Worm (Caenorhabditis elegans): ENCODE data around the gene tofu-6.
A peak's percentile ranks its signal among the peaks of the same experiment; 100 is the strongest.

The tofu-6 gene

DNA sequence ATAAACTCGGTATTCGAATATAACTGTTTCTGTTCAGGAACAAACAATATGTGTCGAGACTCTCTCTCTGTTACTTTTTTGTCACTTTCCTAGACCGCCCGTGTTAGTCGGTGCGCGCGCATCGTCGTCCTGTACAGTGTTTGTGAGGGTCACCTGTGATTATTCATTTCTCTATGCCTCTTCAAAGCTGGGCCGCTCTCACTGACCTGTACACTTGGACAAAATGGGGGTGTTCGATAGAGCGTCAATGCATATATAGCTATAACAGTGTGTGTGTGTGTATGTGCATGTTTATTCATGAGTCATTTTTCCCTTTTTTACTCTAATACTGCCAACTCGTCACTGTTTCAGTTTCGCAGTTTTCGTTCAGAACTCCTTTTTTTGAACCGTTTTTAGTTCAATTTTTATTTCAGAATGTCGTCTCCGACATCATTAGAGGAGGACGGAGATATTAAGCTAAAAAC is 41.4 kb upstream of the tofu-6 start, which contains the start of gene pkc-3 (continued):
- TF ChIP-seq mep-1 (tag; optimal IDR thresholded peaks at IDR 0.05) (peak; percentile 70), irx-1 (tag; optimal IDR thresholded peaks at IDR 0.05) (peak; percentile 29), lir-3 (tag; optimal IDR thresholded peaks at IDR 0.05; ENCODE audit: poor library complexity) (peak; percentile 12), snu-23 (GFP tag; optimal IDR thresholded peaks at IDR 0.05) (peak; percentile 80), zip-4 (GFP tag; optimal IDR thresholded peaks at IDR 0.05) (peak; percentile 18), fkh-4 (tag; optimal IDR thresholded peaks at IDR 0.05; ENCODE audit: borderline replicate concordance) (no peak), ceh-82 (tag; optimal IDR thresholded peaks at IDR 0.05) (peak in 1 of 3 experiments; percentile 17), xbp-1 (tag; optimal IDR thresholded peaks at IDR 0.05) (peak; percentile 30), ets-5 (GFP tag; IDR thresholded peaks at IDR 0.05) (no peak), elt-3 (tag; optimal IDR thresholded peaks at IDR 0.05) (peak in 3 of 6 experiments; percentile 6 to 74 (median 66)), lin-15B (tag; optimal IDR thresholded peaks at IDR 0.05) (peak; percentile 17), elt-2 (tag; optimal IDR thresholded peaks at IDR 0.05) (peak; percentile 68), fkh-8 (tag; optimal IDR thresholded peaks at IDR 0.05) (no peak), lsy-2 (tag; optimal IDR thresholded peaks at IDR 0.05) (peak; percentile 56 to 58), Y116A8C.19 (tag; optimal IDR thresholded peaks at IDR 0.05; ENCODE audit: borderline replicate concordance) (no peak), efl-1 (optimal IDR thresholded peaks at IDR 0.05) (peak; percentile 53 to 54), efl-1 (GFP tag; optimal IDR thresholded peaks at IDR 0.05 in 1 of 2) (peak; percentile 21 to 95), ztf-4 (tag; optimal IDR thresholded peaks at IDR 0.05) (peak; percentile 78), nhr-77 (tag; optimal IDR thresholded peaks at IDR 0.05) (peak; percentile 79), skn-1 (tag; optimal IDR thresholded peaks at IDR 0.05) (peak; percentile 51), aly-2 (tag; optimal IDR thresholded peaks at IDR 0.05) (peak; percentile 11), blmp-1 (tag; optimal IDR thresholded peaks at IDR 0.05) (peak; percentile 84), nhr-47 (tag; optimal IDR thresholded peaks at IDR 0.05) (peak; percentile 37)

- TF ChIP-seq nhr-28 (tag; optimal IDR thresholded peaks at IDR 0.05) (no peak), efl-1 (optimal IDR thresholded peaks at IDR 0.05) (no peak), efl-1 (GFP tag; optimal IDR thresholded peaks at IDR 0.05 in 1 of 2) (peak in 1 of 2 experiments; percentile 61)
Observed at ce11 chrII:5384282-5384681, 36.8 kb upstream of the tofu-6 start.

DNA sequence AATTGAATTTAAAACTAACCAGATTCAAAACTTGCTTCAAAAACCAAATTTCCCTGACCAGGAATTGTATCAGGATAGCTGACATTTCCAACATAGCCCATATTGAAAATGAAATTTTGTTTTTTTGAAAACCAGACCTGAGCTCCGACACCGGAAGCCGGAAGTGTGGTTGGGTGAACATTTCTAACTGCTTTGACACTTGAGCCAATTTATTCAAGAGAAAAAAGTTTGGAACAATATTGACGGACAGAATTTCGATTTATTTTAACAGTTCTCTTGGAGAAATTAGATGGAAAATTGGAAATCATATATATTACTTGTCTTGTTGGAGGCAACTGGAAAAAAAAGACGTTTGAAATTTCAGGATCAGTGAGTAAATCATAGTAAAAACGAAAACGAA is 33.8 kb upstream of the tofu-6 start, which contains the start of gene ccpp-6:
ccpp-6 (minus strand) TSS at position 101 of the 400 bp plus-strand sequence.
- no peak for TF ChIP-seq snpc-4 (tag; optimal IDR thresholded peaks at IDR 0.05)
- no peak for TF ChIP-seq efl-1 (optimal IDR thresholded peaks at IDR 0.05)
- peak in 1 of 2 experiments; percentile 3 for TF ChIP-seq efl-1 (GFP tag; optimal IDR thresholded peaks at IDR 0.05 in 1 of 2)
- no peak for TF ChIP-seq jun-1 (tag; optimal IDR thresholded peaks at IDR 0.05)
- no peak for TF ChIP-seq unc-62 (GFP tag; optimal IDR thresholded peaks at IDR 0.05)
- TF ChIP-seq irx-1 (tag; optimal IDR thresholded peaks at IDR 0.05) = no peak
- no peak for TF ChIP-seq ceh-63 (GFP tag; optimal IDR thresholded peaks at IDR 0.05)
- no peak for TF ChIP-seq sup-37 (GFP tag; optimal IDR thresholded peaks at IDR 0.05)
- no peak for TF ChIP-seq alr-1 (tag; optimal IDR thresholded peaks at IDR 0.05; ENCODE audit: borderline replicate concordance)

- TF ChIP-seq nhr-90 (tag; optimal IDR thresholded peaks at IDR 0.05; ENCODE audit: poor library complexity) (no peak), lin-14 (GFP tag; optimal IDR thresholded peaks at IDR 0.05) (no peak), Y116A8C.19 (tag; optimal IDR thresholded peaks at IDR 0.05; ENCODE audit: borderline replicate concordance) (no peak), efl-1 (optimal IDR thresholded peaks at IDR 0.05) (no peak), efl-1 (GFP tag; optimal IDR thresholded peaks at IDR 0.05 in 1 of 2) (peak in 1 of 2 experiments; percentile 4), egl-27 (tag; optimal IDR thresholded peaks at IDR 0.05) (no peak), tlp-1 (tag; optimal IDR thresholded peaks at IDR 0.05) (no peak), ceh-63 (GFP tag; optimal IDR thresholded peaks at IDR 0.05) (peak; percentile 16), nhr-85 (tag) (peak; percentile 29)
Observed at ce11 chrII:5388786-5389421, 32.1 kb upstream of the tofu-6 start, which contains the start of gene rsp-4. TSS of gene rsp-4 (minus strand) at chrII:5388836.

Data from whole organism, L1 larva.